Fruit fly (Drosophila melanogaster) whole organism, adult: ENCODE results near the gene CG33703.

Source experiments
- CG11617 ChIP-seq: fragments of 200-800 bp; sonication (Bioruptor generic); optimal IDR thresholded peaks from 2 replicates; lab custom pipeline; 2017; ENCODE audit warnings: mild to moderate bottlenecking, missing biosample characterization, missing genetic modification reagents, missing genetic modification characterization
- CG12768 ChIP-seq: fragments of 200-800 bp; sonication (Bioruptor generic); optimal IDR thresholded peaks from 2 replicates; lab custom pipeline; 2017; ENCODE audit warnings: missing biosample characterization, missing genetic modification characterization, mild to moderate bottlenecking, moderate library complexity, missing genetic modification reagents
- CG14711 ChIP-seq: fragments of 200-800 bp; sonication (Bioruptor generic); optimal IDR thresholded peaks from 2 replicates; lab custom pipeline; 2018; ENCODE audit warnings: missing biosample characterization, mild to moderate bottlenecking, missing genetic modification characterization, moderate library complexity
- CG33017 ChIP-seq: fragments of 200-800 bp; sonication (Bioruptor generic); optimal IDR thresholded peaks from 2 replicates; lab custom pipeline; 2018; ENCODE audit warnings: missing biosample characterization, mild to moderate bottlenecking, missing genetic modification characterization, moderate library complexity
- CG5204 ChIP-seq: fragments of 200-800 bp; sonication (Bioruptor generic); optimal IDR thresholded peaks from 2 replicates; lab custom pipeline; 2016; ENCODE audit warnings: missing biosample characterization, missing genetic modification characterization
- CG7045 ChIP-seq: fragments of 200-800 bp; sonication (Bioruptor generic); optimal IDR thresholded peaks from 2 replicates; lab custom pipeline; 2017; ENCODE audit warnings: missing biosample characterization, mild to moderate bottlenecking, missing genetic modification characterization
- Clk ChIP-seq: fragments of 200-800 bp; sonication (Bioruptor generic); optimal IDR thresholded peaks from 2 replicates; lab custom pipeline; 2017; ENCODE audit warnings: missing biosample characterization, missing genetic modification characterization
- Crg-1 ChIP-seq: fragments of 200-800 bp; sonication (Bioruptor generic); optimal IDR thresholded peaks from 2 replicates; lab custom pipeline; 2016; ENCODE audit warnings: missing biosample characterization, missing genetic modification characterization
- Hr96 ChIP-seq: fragments of 200-800 bp; sonication (Bioruptor generic); optimal IDR thresholded peaks from 2 replicates; lab custom pipeline; 2016; ENCODE audit warnings: missing biosample characterization, missing genetic modification characterization
- Mnt ChIP-seq: fragments of 200-800 bp; sonication (Bioruptor generic); optimal IDR thresholded peaks from 2 replicates; lab custom pipeline; 2016; ENCODE audit warnings: missing biosample characterization, mild to moderate bottlenecking, missing genetic modification characterization
- bab1 ChIP-seq: fragments of 200-800 bp; sonication (Bioruptor generic); optimal IDR thresholded peaks from 3 replicates; lab custom pipeline; 2019; ENCODE audit warnings: missing biosample characterization, mild to moderate bottlenecking, missing genetic modification characterization, moderate library complexity
- cic ChIP-seq: fragments of 200-800 bp; sonication (Bioruptor generic); optimal IDR thresholded peaks from 2 replicates; lab custom pipeline; 2017; ENCODE audit warnings: missing biosample characterization, mild to moderate bottlenecking, missing genetic modification characterization, moderate library complexity
- cnc ChIP-seq, 2 experiments: fragments of >200 bp; optimal IDR thresholded peaks; 2 replicates each; lab custom pipeline; 2017
- kay ChIP-seq: fragments of 200-800 bp; sonication (Bioruptor generic); peaks from one replicate; lab custom pipeline; 2016; ENCODE audit warnings: missing biosample characterization, missing genetic modification characterization, borderline replicate concordance
- ovo ChIP-seq: fragments of 200-800 bp; sonication (Bioruptor generic); optimal IDR thresholded peaks from 2 replicates; lab custom pipeline; 2016; ENCODE audit warnings: missing biosample characterization, missing genetic modification characterization
- pad ChIP-seq: fragments of 200-800 bp; sonication (Bioruptor generic); optimal IDR thresholded peaks from 3 replicates; lab custom pipeline; 2017; ENCODE audit warnings: missing biosample characterization, missing genetic modification characterization, mild to moderate bottlenecking, moderate library complexity, missing genetic modification reagents
- tj ChIP-seq: fragments of 200-800 bp; sonication (Bioruptor generic); optimal IDR thresholded peaks from 3 replicates; lab custom pipeline; 2017; ENCODE audit warnings: missing biosample characterization, mild to moderate bottlenecking, missing genetic modification characterization, moderate library complexity
- toe ChIP-seq: fragments of 200-800 bp; sonication (Bioruptor generic); optimal IDR thresholded peaks from 2 replicates; lab custom pipeline; 2016; ENCODE audit warnings: missing biosample characterization, missing genetic modification characterization

CG33703 gene

DNA sequence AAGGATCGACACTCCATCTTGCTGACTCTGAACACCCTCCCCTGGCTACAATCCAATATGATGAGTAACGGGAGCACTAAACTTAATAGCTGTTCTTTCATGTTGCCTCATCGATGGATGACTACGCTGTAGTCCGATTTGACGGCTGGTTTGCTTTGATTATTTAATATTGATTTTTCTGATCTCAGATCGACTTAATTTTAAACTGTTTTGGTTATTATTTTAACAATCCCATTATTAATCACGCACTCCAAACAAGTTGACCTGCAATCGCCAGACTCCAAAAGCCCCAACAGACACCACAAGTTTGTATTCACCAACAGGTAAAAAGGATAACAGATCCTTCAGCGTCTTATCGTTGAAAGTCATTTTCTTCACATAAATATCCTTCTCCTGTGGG, at the start of gene CG33703:
Gene CG33703, minus strand, starts transcription at position 101 of the 400 bp plus-strand sequence.
- peak; percentile 29 for TF ChIP-seq kay
- TF ChIP-seq cnc (optimal IDR thresholded peaks at IDR 0.05; lab: Kevin White, UChicago) = no peak

DNA sequence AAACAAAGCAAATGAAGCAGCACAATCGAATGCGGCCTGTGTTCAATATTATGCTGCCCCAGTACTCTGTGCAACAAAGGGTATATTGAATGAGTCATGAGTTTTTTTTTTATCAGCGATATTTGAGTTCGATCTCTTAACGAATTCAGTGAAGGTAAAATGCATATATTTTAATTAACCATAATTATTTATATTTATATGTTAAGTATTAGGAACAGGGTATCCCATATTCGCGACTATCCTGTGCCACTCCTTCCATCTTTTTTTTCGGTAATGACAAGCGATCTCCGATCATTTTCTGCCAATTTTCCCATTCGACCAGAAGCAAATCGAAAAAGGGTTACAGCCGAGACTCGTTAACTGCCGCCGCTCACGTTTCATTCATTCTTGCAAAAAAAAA, 46.6 kb upstream of the CG33703 start:
- TF ChIP-seq CG5204 (GFP tag; lab: Kevin White, UChicago) (no peak), toe (GFP tag; lab: Kevin White, UChicago) (no peak)

DNA sequence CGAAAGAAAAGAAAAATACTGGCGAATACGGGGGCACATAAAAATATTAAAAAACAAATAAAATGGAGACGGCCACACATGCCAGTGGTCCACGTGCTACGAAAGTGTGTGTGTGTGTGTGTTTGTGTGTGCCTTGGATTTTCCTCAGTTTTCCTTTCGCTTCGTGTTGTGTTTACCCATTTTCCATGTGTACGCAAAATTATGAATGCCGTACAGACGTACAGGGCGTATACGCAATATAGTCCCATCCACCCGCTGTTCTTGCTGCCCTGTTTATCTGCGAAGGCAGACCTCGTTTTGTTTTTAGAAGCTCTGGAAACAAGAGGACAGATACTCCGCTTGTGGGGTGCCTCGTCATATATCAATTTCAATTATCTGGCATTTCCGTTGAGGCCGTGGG, 44.2 kb upstream of the CG33703 start:
- TF ChIP-seq Crg-1 (GFP tag; lab: Kevin White, UChicago) (no peak), bab1 (GFP tag; lab: Kevin White, UChicago) (no peak), tj (GFP tag; lab: Kevin White, UChicago) (no peak), cnc (optimal IDR thresholded peaks at IDR 0.05; lab: Kevin White, UChicago) (no peak)

dm6 chr3L:9555004-9555403, 42.5 kb upstream of the CG33703 start:
- TF ChIP-seq pad (GFP tag; lab: Kevin White, UChicago) (no peak), Hr96 (GFP tag; lab: Kevin White, UChicago) (no peak)

DNA sequence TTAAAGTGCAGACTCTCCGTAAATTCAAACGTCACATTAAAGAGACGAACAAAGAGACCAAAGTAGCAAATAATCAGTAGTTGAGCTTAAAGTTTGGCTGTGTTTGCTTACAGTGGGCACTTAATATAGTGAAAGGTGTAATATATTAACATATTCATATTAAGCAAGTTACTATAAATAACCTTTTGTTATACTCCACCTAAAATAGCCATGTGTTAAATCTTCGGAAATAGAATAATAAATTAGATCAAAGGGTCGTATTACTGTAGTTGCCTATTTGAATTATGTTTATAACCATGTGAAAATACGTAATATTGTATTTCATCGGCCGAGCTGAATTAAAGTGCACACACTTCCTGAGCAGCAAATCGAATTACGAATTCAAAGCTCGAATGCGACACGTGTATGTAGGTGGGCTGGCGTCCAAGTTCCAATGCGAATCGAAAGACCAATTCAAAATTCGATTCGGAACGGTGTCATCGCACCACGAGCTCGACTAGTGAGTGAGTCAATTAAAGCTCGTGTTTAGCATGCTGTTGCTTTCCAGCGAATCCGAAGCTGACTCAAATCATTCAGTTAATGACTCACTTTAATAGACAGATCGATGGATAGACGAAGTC, 39.8 kb upstream of the CG33703 start:
- TF ChIP-seq cnc (optimal IDR thresholded peaks at IDR 0.05; lab: Kevin White, UChicago) (no peak), toe (GFP tag; lab: Kevin White, UChicago) (no peak), ovo (GFP tag; lab: Kevin White, UChicago) (no peak), Mnt (GFP tag; lab: Kevin White, UChicago) (no peak), Clk (GFP tag; lab: Kevin White, UChicago) (no peak), Crg-1 (GFP tag; lab: Kevin White, UChicago) (no peak), pad (GFP tag; lab: Kevin White, UChicago) (no peak), CG12768 (GFP tag; lab: Kevin White, UChicago) (peak; percentile 17), bab1 (GFP tag; lab: Kevin White, UChicago) (peak; percentile 82), CG14711 (tag; lab: Kevin White, UChicago) (no peak), tj (GFP tag; lab: Kevin White, UChicago) (peak; percentile 13)

DNA sequence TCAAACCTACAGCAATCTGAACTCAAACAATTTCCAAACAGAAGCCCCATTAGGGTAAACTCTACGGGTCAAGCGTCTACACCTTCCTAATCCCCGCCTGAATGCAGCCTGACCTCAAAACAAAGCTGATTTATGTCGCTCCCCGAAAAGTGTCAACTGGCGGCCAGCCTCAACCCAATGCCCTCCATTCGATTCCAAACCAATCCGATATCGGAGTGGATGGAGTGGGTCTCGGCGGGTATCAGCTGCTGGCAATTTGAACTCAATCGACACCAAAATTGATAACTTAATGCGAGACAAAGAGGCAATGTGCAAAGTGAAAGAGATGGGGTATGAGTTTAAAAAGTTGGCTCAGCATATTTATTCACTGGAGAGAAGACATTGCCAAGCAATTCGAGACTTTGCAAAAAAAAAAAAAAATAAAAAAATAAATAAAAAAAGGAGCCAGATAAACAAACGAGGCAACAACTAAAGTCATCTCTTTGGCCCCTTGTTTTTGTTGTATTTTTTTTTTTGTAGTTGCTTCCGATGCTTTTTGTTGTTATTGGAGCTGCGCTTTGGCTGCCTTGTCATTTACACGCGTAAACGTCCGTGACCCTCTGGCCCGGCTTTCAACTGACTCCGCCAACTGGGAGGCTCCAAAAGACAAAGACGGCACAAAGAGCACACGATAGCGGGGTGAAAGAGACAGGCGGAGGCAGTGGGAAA, 38.6 kb upstream of the CG33703 start:
- TF ChIP-seq tj (GFP tag; lab: Kevin White, UChicago) (peak; percentile 78), CG12768 (GFP tag; lab: Kevin White, UChicago) (no peak), CG14711 (tag; lab: Kevin White, UChicago) (no peak)

- no peak for TF ChIP-seq CG11617 (GFP tag; lab: Kevin White, UChicago)
- TF ChIP-seq bab1 (GFP tag; lab: Kevin White, UChicago) = no peak
- TF ChIP-seq cic = no peak
- no peak for TF ChIP-seq CG33017 (tag; lab: Kevin White, UChicago)
- no peak for TF ChIP-seq CG7045 (GFP tag; lab: Kevin White, UChicago)
Observed at dm6 chr3L:9549690-9550303, 37.3 kb upstream of the CG33703 start.

- TF ChIP-seq ovo (GFP tag; lab: Kevin White, UChicago) = no peak
Observed at dm6 chr3L:9548800-9549199, 36.3 kb upstream of the CG33703 start.

- TF ChIP-seq tj (GFP tag; lab: Kevin White, UChicago) (peak; percentile 78), cnc (optimal IDR thresholded peaks at IDR 0.05; lab: Kevin White, UChicago) (no peak)
Observed at dm6 chr3L:9547910-9548309, 35.5 kb upstream of the CG33703 start.
